Worm (Caenorhabditis elegans): ENCODE data around the gene srx-60.

The srx-60 gene

ce11 chrV:7400588-7400987 is at the start of gene srx-60:
srx-60 (plus strand) TSS chrV:7400888.
- TF ChIP-seq ets-7 (tag; optimal IDR thresholded peaks at IDR 0.05): no peak
- TF ChIP-seq tra-4 (tag; optimal IDR thresholded peaks at IDR 0.05): no peak
- TF ChIP-seq F13C5.2 (tag; optimal IDR thresholded peaks at IDR 0.05): no peak
- TF ChIP-seq tbx-11 (GFP tag; IDR thresholded peaks at IDR 0.05): no peak
- no peak for TF ChIP-seq pes-1 (GFP tag; IDR thresholded peaks at IDR 0.05)
- TF ChIP-seq tbx-37 (GFP tag; conservative IDR thresholded peaks at IDR 0.05): no peak
- TF ChIP-seq hnd-1 (tag; optimal IDR thresholded peaks at IDR 0.05): no peak
- no peak for TF ChIP-seq scrt-1 (GFP tag; IDR thresholded peaks at IDR 0.05)
- no peak for TF ChIP-seq B0310.2 (tag; optimal IDR thresholded peaks at IDR 0.05)
- TF ChIP-seq sea-1 (GFP tag; conservative IDR thresholded peaks at IDR 0.05): no peak
- TF ChIP-seq ceh-13 (GFP tag; optimal IDR thresholded peaks at IDR 0.05): no peak
- TF ChIP-seq ama-1 (optimal IDR thresholded peaks at IDR 0.05): no peak
- TF ChIP-seq flt-1 (GFP tag; IDR thresholded peaks at IDR 0.05): no peak

- no peak for TF ChIP-seq ceh-13 (GFP tag; optimal IDR thresholded peaks at IDR 0.05)
These were observed 48.3 kb upstream of the srx-60 start, which contains the start of the genes srh-231 and srh-275 for ce11 chrV:7352186-7353053. srh-231 (minus strand) TSS chrV:7352236. srh-275 (plus strand) TSS chrV:7353003.

DNA sequence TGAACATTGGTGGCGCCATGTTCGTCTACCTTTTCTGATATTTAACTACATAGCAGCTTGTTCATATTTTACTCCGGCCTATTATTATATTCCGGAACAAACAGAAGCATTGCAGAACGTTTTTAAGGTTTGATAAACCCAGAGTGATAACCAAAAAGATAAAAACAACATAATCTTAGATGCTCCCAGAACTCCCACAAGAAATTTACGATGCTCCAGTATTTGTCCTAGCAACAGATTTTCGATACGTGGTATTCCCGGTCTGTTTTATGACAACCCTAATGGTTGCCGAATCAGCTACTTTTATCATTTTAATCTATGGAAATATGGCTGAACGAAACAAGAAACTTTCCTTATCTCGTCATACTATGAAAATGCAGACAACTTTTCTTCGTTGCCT is 47.1 kb upstream of the srx-60 start:
- TF ChIP-seq ceh-36 (tag; optimal IDR thresholded peaks at IDR 0.05) (no peak), ceh-13 (GFP tag; optimal IDR thresholded peaks at IDR 0.05) (no peak), ets-7 (tag; optimal IDR thresholded peaks at IDR 0.05) (no peak), hmg-4 (GFP tag; optimal IDR thresholded peaks at IDR 0.05) (no peak), hnd-1 (tag; optimal IDR thresholded peaks at IDR 0.05) (no peak), ama-1 (optimal IDR thresholded peaks at IDR 0.05) (no peak), tra-4 (tag; optimal IDR thresholded peaks at IDR 0.05) (no peak), sea-1 (GFP tag; conservative IDR thresholded peaks at IDR 0.05) (no peak), B0310.2 (tag; optimal IDR thresholded peaks at IDR 0.05) (no peak), hmbx-1 (tag; optimal IDR thresholded peaks at IDR 0.05) (no peak), pes-1 (GFP tag; IDR thresholded peaks at IDR 0.05) (no peak), tbx-11 (GFP tag; IDR thresholded peaks at IDR 0.05) (no peak), aly-1 (tag; optimal IDR thresholded peaks at IDR 0.05) (no peak)

DNA sequence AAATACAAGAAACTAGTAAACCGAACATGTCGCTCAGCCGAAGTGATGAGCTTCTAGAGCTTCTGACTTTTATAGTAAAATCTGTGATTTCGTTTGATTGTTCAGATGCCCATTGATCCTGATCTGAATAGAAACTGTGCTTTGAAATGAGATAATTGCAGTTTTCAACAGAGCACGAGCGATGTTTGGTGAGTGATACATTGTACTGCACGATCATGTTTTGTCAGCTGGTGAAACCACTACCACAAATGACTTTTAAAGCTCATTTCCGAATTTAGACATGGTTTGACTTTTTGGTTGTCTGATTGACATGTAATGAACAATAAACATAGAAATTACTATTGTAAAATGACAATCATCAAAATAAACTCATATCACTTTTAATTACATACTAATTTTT is 45.2 kb upstream of the srx-60 start, which contains the start of gene tag-293:
Gene tag-293 (minus strand): TSS at position 101 of the 400 bp plus-strand sequence.
- TF ChIP-seq hmg-4 (GFP tag; optimal IDR thresholded peaks at IDR 0.05) (no peak), tbx-11 (GFP tag; IDR thresholded peaks at IDR 0.05) (no peak), hmbx-1 (tag; optimal IDR thresholded peaks at IDR 0.05) (no peak), sea-1 (GFP tag; conservative IDR thresholded peaks at IDR 0.05) (no peak), hnd-1 (tag; optimal IDR thresholded peaks at IDR 0.05) (no peak), tbx-37 (GFP tag; conservative IDR thresholded peaks at IDR 0.05) (no peak), tra-4 (tag; optimal IDR thresholded peaks at IDR 0.05) (no peak), B0310.2 (tag; optimal IDR thresholded peaks at IDR 0.05) (no peak), aly-1 (tag; optimal IDR thresholded peaks at IDR 0.05) (no peak), ceh-13 (GFP tag; optimal IDR thresholded peaks at IDR 0.05) (no peak), ama-1 (optimal IDR thresholded peaks at IDR 0.05) (no peak), pes-1 (GFP tag; IDR thresholded peaks at IDR 0.05) (no peak), ceh-36 (tag; optimal IDR thresholded peaks at IDR 0.05) (no peak), scrt-1 (GFP tag; IDR thresholded peaks at IDR 0.05) (no peak), F13C5.2 (tag; optimal IDR thresholded peaks at IDR 0.05) (no peak), ets-7 (tag; optimal IDR thresholded peaks at IDR 0.05) (no peak), flt-1 (GFP tag; IDR thresholded peaks at IDR 0.05) (no peak)

DNA sequence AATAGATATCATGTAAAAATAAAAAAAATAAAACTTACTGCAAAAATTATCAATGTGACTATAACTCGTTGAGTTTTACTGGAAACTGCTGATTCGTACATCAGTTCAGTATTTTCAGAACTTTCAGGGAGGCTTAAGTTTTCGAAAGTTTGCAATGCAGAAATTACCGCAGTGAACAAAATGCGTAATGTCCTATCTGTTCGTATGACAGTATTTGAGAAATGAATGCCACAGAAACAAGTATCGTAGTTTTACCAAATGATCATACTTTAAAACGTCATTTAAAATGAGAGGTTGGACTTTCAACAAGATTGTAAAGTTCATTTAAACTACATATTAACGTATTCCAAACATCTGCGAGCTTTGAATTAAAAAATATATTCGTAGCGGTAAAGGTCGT is 44.0 kb upstream of the srx-60 start, which contains the start of gene C03G6.21:
Gene C03G6.21 (minus strand): TSS at position 101 of the 400 bp plus-strand sequence.
- TF ChIP-seq ama-1 (optimal IDR thresholded peaks at IDR 0.05) (no peak), F13C5.2 (tag; optimal IDR thresholded peaks at IDR 0.05) (no peak), ets-7 (tag; optimal IDR thresholded peaks at IDR 0.05) (no peak), flt-1 (GFP tag; IDR thresholded peaks at IDR 0.05) (no peak), hmg-4 (GFP tag; optimal IDR thresholded peaks at IDR 0.05) (no peak), scrt-1 (GFP tag; IDR thresholded peaks at IDR 0.05) (no peak), ceh-36 (tag; optimal IDR thresholded peaks at IDR 0.05) (no peak), tra-4 (tag; optimal IDR thresholded peaks at IDR 0.05) (no peak), tbx-37 (GFP tag; conservative IDR thresholded peaks at IDR 0.05) (no peak), tbx-11 (GFP tag; IDR thresholded peaks at IDR 0.05) (no peak), sea-1 (GFP tag; conservative IDR thresholded peaks at IDR 0.05) (no peak), hmbx-1 (tag; optimal IDR thresholded peaks at IDR 0.05) (no peak), B0310.2 (tag; optimal IDR thresholded peaks at IDR 0.05) (no peak), pes-1 (GFP tag; IDR thresholded peaks at IDR 0.05) (no peak)

ce11 chrV:7357132-7357531 is 43.6 kb upstream of the srx-60 start, which contains the start of gene C03G6.6:
C03G6.6 (plus strand) TSS chrV:7357432.
- TF ChIP-seq ceh-13 (GFP tag; optimal IDR thresholded peaks at IDR 0.05): no peak
- no peak for TF ChIP-seq pes-1 (GFP tag; IDR thresholded peaks at IDR 0.05)
- no peak for TF ChIP-seq hmg-4 (GFP tag; optimal IDR thresholded peaks at IDR 0.05)
- no peak for TF ChIP-seq tbx-37 (GFP tag; conservative IDR thresholded peaks at IDR 0.05)
- TF ChIP-seq F13C5.2 (tag; optimal IDR thresholded peaks at IDR 0.05): no peak
- TF ChIP-seq ama-1 (optimal IDR thresholded peaks at IDR 0.05): no peak
- no peak for TF ChIP-seq scrt-1 (GFP tag; IDR thresholded peaks at IDR 0.05)
- no peak for TF ChIP-seq ets-7 (tag; optimal IDR thresholded peaks at IDR 0.05)
- TF ChIP-seq flt-1 (GFP tag; IDR thresholded peaks at IDR 0.05): no peak
- no peak for TF ChIP-seq B0310.2 (tag; optimal IDR thresholded peaks at IDR 0.05)
- no peak for TF ChIP-seq tra-4 (tag; optimal IDR thresholded peaks at IDR 0.05)

ce11 chrV:7361673-7362072 is 39.0 kb upstream of the srx-60 start, which contains the start of gene cyp-35A1:
cyp-35A1 (minus strand) TSS chrV:7361773.
- TF ChIP-seq ceh-36 (tag; optimal IDR thresholded peaks at IDR 0.05) (no peak), hmg-4 (GFP tag; optimal IDR thresholded peaks at IDR 0.05) (no peak), pes-1 (GFP tag; IDR thresholded peaks at IDR 0.05) (no peak), tbx-37 (GFP tag; conservative IDR thresholded peaks at IDR 0.05) (no peak), sea-1 (GFP tag; conservative IDR thresholded peaks at IDR 0.05) (no peak), hnd-1 (tag; optimal IDR thresholded peaks at IDR 0.05) (no peak), hmbx-1 (tag; optimal IDR thresholded peaks at IDR 0.05) (no peak), tbx-11 (GFP tag; IDR thresholded peaks at IDR 0.05) (no peak), ama-1 (optimal IDR thresholded peaks at IDR 0.05) (no peak), ceh-13 (GFP tag; optimal IDR thresholded peaks at IDR 0.05) (no peak), scrt-1 (GFP tag; IDR thresholded peaks at IDR 0.05) (no peak), aly-1 (tag; optimal IDR thresholded peaks at IDR 0.05) (no peak), flt-1 (GFP tag; IDR thresholded peaks at IDR 0.05) (no peak), ets-7 (tag; optimal IDR thresholded peaks at IDR 0.05) (no peak), tra-4 (tag; optimal IDR thresholded peaks at IDR 0.05) (no peak), B0310.2 (tag; optimal IDR thresholded peaks at IDR 0.05) (no peak), F13C5.2 (tag; optimal IDR thresholded peaks at IDR 0.05) (no peak)
